Worm (Caenorhabditis elegans) whole organism, L4 larva: Measurements from ENCODE around the gene hot-8.

ENCODE experiments used
- ces-1 ChIP-seq: fragments of 150-350 bp; sonication (generic microtip); optimal IDR thresholded peaks from 4 replicates; lab custom pipeline; 2014; ENCODE audit warnings: missing biosample characterization, missing genetic modification reagents, missing genetic modification characterization
- nhr-76 ChIP-seq: fragments of 150-350 bp; optimal IDR thresholded peaks from 2 replicates; lab custom pipeline; 2014; ENCODE audit warnings: missing biosample characterization, missing genetic modification characterization
- php-3 ChIP-seq: fragments of 200-800 bp; sonication (Bioruptor generic); IDR thresholded peaks from 2 replicates; pipeline ENCODE4 v1.3.6; 2022; ENCODE audit warnings: missing genetic modification reagents, missing genetic modification characterization, missing compliant biosample characterization
- tra-1 ChIP-seq: fragments of 200-800 bp; sonication (Bioruptor generic); IDR thresholded peaks from 2 replicates; pipeline ENCODE4 v1.3.6; 2022; ENCODE audit warnings: missing genetic modification reagents, missing genetic modification characterization, missing compliant biosample characterization

DNA sequence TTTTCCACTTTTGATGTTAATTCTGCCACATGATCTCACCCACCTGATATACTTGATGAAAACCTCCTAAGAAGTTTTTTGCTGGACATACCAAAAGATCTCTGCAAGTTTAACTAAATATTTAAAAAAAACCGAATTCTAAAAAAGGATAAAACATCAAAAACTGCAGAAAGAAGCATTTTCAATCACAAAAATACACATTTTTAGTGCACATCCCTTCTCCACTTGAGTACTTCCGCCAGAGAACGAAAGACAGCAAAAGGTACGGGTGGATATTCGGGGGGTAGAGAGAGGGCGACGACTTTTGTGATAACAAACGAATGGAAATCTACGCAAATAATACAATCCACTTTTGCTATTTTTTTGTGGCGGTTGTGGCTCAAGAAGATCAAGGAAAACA lies 50.6 kb downstream of the hot-8 start, which contains the start of gene C46H3.2:
- no peak for TF ChIP-seq nhr-76
- TF ChIP-seq tra-1 (GFP tag; lab: Robert Waterston, UW) = no peak
- no peak for TF ChIP-seq ces-1 (GFP tag; lab: Kevin White, UChicago)
- no peak for TF ChIP-seq php-3
